Fruit fly (Drosophila melanogaster): ENCODE measurements around the gene CG11504.

dm6 chr3R:30037630-30038029, 39.9 kb downstream of the CG11504 start, which contains the start of gene ocn:
- no peak for TF ChIP-seq CG10147 (GFP tag; optimal IDR thresholded peaks at IDR 0.05)
- no peak for TF ChIP-seq pan (optimal IDR thresholded peaks at IDR 0.05)
- TF ChIP-seq pan (GFP tag; optimal IDR thresholded peaks at IDR 0.05 in 1 of 2, IDR thresholded peaks at IDR 0.05 in 1 of 2): no peak
- TF ChIP-seq luna (GFP tag; optimal IDR thresholded peaks at IDR 0.05): no peak
